Worm (Caenorhabditis elegans): ENCODE data around the gene his-5.

The his-5 gene

DNA sequence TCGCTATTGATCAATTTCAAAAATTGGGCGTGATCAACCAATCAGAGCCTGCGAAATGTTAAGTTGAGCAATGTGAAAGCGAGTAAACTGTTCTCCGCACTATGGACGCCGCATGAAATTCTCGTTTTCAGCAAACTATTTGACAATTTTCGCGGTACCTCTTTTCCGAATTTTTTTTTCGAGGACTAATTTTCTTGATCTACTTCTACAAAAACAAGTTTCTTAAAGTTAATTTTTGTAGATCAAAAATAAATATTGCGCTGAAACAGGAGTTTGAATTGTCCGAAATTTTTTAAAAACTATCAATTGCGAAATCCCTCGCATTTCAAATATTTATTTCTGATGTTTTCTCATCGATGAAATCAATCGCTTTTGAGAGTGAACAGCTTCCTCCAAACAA is 17.3 kb upstream of the his-5 start:
- TF ChIP-seq gmeb-1 (tag; optimal IDR thresholded peaks at IDR 0.05) (no peak), ceh-82 (tag; optimal IDR thresholded peaks at IDR 0.05) (no peak), nhr-77 (tag; optimal IDR thresholded peaks at IDR 0.05) (no peak), lin-13 (GFP tag; optimal IDR thresholded peaks at IDR 0.05) (no peak), lin-39 (tag; optimal IDR thresholded peaks at IDR 0.05) (no peak), elt-3 (tag; optimal IDR thresholded peaks at IDR 0.05) (no peak), nhr-25 (tag; optimal IDR thresholded peaks at IDR 0.05) (no peak), ZK546.5 (tag; optimal IDR thresholded peaks at IDR 0.05) (no peak), sma-9 (GFP tag; optimal IDR thresholded peaks at IDR 0.05) (no peak), sma-9 (tag; optimal IDR thresholded peaks at IDR 0.05) (no peak), ztf-1 (GFP tag; conservative IDR thresholded peaks at IDR 0.05) (no peak), unc-39 (tag; optimal IDR thresholded peaks at IDR 0.05) (no peak)

DNA sequence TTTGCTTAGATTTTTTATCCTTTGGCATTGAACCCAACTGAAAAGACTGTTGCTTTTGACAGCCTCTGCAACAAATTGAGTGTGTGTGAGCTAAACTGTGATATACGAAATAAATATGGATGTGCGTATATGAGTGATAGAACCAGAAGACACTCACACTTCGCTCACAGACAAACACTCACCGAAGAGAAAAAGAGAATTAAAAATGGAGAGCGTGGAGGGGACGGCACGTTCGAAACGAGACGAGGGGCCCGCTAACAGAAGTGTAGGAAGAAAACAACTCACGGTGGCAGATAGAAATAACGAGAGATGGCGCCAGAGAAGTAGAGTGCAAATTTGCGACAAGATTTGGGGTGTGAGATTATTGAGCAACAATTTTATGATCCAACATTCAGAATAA is 16.7 kb upstream of the his-5 start:
- TF ChIP-seq ztf-11 (tag; optimal IDR thresholded peaks at IDR 0.05) (no peak), peb-1 (tag; optimal IDR thresholded peaks at IDR 0.05) (no peak), egl-27 (tag; optimal IDR thresholded peaks at IDR 0.05) (no peak), dmd-4 (tag; optimal IDR thresholded peaks at IDR 0.05) (no peak), mdl-1 (tag; optimal IDR thresholded peaks at IDR 0.05) (peak in 1 of 2 experiments; percentile 38), skn-1 (tag; optimal IDR thresholded peaks at IDR 0.05) (no peak), lin-13 (GFP tag; optimal IDR thresholded peaks at IDR 0.05) (no peak), ceh-82 (tag; optimal IDR thresholded peaks at IDR 0.05) (no peak), nhr-129 (tag; optimal IDR thresholded peaks at IDR 0.05) (peak; percentile 70), ZK546.5 (tag; optimal IDR thresholded peaks at IDR 0.05) (no peak), ztf-4 (tag; optimal IDR thresholded peaks at IDR 0.05) (no peak), sma-3 (GFP tag; optimal IDR thresholded peaks at IDR 0.05) (no peak), ama-1 (optimal IDR thresholded peaks at IDR 0.05) (no peak), ceh-16 (tag; optimal IDR thresholded peaks at IDR 0.05) (no peak), lsy-2 (tag; optimal IDR thresholded peaks at IDR 0.05) (no peak), nhr-237 (tag; optimal IDR thresholded peaks at IDR 0.05) (no peak), snpc-4 (tag; optimal IDR thresholded peaks at IDR 0.05) (no peak), sma-9 (GFP tag; optimal IDR thresholded peaks at IDR 0.05) (peak; percentile 29), sma-9 (tag; optimal IDR thresholded peaks at IDR 0.05) (no peak), unc-62 (GFP tag; optimal IDR thresholded peaks at IDR 0.05) (no peak), Y55F3AM.14 (GFP tag; optimal IDR thresholded peaks at IDR 0.05) (no peak), nhr-23 (tag; optimal IDR thresholded peaks at IDR 0.05) (no peak), mab-5 (tag; optimal IDR thresholded peaks at IDR 0.05) (no peak), nhr-77 (tag; optimal IDR thresholded peaks at IDR 0.05) (no peak), unc-39 (tag; optimal IDR thresholded peaks at IDR 0.05) (no peak), gmeb-1 (tag; optimal IDR thresholded peaks at IDR 0.05) (no peak), crh-2 (tag; optimal IDR thresholded peaks at IDR 0.05) (peak; percentile 20), lin-39 (tag; optimal IDR thresholded peaks at IDR 0.05) (no peak), nhr-12 (tag; optimal IDR thresholded peaks at IDR 0.05) (no peak), nhr-6 (tag; optimal IDR thresholded peaks at IDR 0.05) (no peak), lin-11 (tag; optimal IDR thresholded peaks at IDR 0.05) (no peak), blmp-1 (tag; optimal IDR thresholded peaks at IDR 0.05; ENCODE audit: insufficient read depth) (no peak), nhr-10 (tag; optimal IDR thresholded peaks at IDR 0.05) (no peak), aly-2 (tag; optimal IDR thresholded peaks at IDR 0.05) (no peak), nhr-25 (tag; optimal IDR thresholded peaks at IDR 0.05) (no peak), zag-1 (tag; optimal IDR thresholded peaks at IDR 0.05) (no peak), fos-1 (tag; optimal IDR thresholded peaks at IDR 0.05) (peak; percentile 19), sem-4 (tag; optimal IDR thresholded peaks at IDR 0.05) (no peak), R02D3.7 (tag; optimal IDR thresholded peaks at IDR 0.05) (no peak), ztf-1 (GFP tag; conservative IDR thresholded peaks at IDR 0.05) (no peak), elt-1 (tag; optimal IDR thresholded peaks at IDR 0.05) (no peak), unc-55 (GFP tag; optimal IDR thresholded peaks at IDR 0.05) (peak; percentile 63), C34F6.9 (tag; optimal IDR thresholded peaks at IDR 0.05) (peak; percentile 53), F13H6.1 (tag; optimal IDR thresholded peaks at IDR 0.05) (no peak), nhr-11 (tag; optimal IDR thresholded peaks at IDR 0.05) (no peak), alr-1 (tag; optimal IDR thresholded peaks at IDR 0.05) (no peak), mbf-1 (tag; optimal IDR thresholded peaks at IDR 0.05) (no peak), elt-3 (tag; optimal IDR thresholded peaks at IDR 0.05) (no peak), nhr-21 (tag; optimal IDR thresholded peaks at IDR 0.05) (no peak)

Data from whole organism, L2 larva.